Fruit fly (Drosophila melanogaster) whole organism, embryonic: Measurements from ENCODE around the gene RhoGDI.

Experiments used
- C15 ChIP-seq: fragments of 200-800 bp; sonication (Bioruptor generic); IDR thresholded peaks from 3 replicates; pipeline ENCODE4 v1.3.6; 2022; ENCODE audit warnings: missing biosample characterization, missing genetic modification characterization
- CG10209 ChIP-seq: fragments of 200-800 bp; sonication (Bioruptor generic); optimal IDR thresholded peaks from 3 replicates; lab custom pipeline; 2017; ENCODE audit warnings: missing biosample characterization, mild to moderate bottlenecking, missing genetic modification characterization, missing genetic modification reagents
- CG12104 ChIP-seq: fragments of 200-800 bp; sonication (Bioruptor generic); optimal IDR thresholded peaks from 3 replicates; lab custom pipeline; 2016; ENCODE audit warnings: missing biosample characterization, missing genetic modification characterization
- CG13424 ChIP-seq: fragments of 200-800 bp; sonication (Bioruptor generic); optimal IDR thresholded peaks from 2 replicates; lab custom pipeline; 2019; ENCODE audit warnings: missing biosample characterization, mild to moderate bottlenecking, missing genetic modification characterization, moderate library complexity
- CG14667 ChIP-seq: fragments of 200-800 bp; sonication (Bioruptor generic); IDR thresholded peaks from 2 replicates; pipeline ENCODE4 v1.3.6; 2022; ENCODE audit warnings: missing biosample characterization, missing genetic modification characterization
- CG15514 ChIP-seq: fragments of 200-800 bp; sonication (Bioruptor generic); optimal IDR thresholded peaks from 3 replicates; lab custom pipeline; 2017; ENCODE audit warnings: missing biosample characterization, missing genetic modification characterization, mild to moderate bottlenecking, moderate library complexity, missing genetic modification reagents
- CG16863 ChIP-seq: fragments of 200-800 bp; sonication (Bioruptor generic); optimal IDR thresholded peaks from 3 replicates; lab custom pipeline; 2016; ENCODE audit warnings: missing biosample characterization, missing genetic modification characterization
- CG30403 ChIP-seq: fragments of 200-800 bp; sonication (Bioruptor generic); optimal IDR thresholded peaks from 3 replicates; lab custom pipeline; 2016; ENCODE audit warnings: missing biosample characterization, missing genetic modification characterization
- CG32772 ChIP-seq: fragments of 200-800 bp; sonication (Bioruptor generic); IDR thresholded peaks from 2 replicates; pipeline ENCODE4 v1.3.6; 2022; ENCODE audit warnings: missing biosample characterization, missing genetic modification characterization
- CG33557 ChIP-seq: fragments of 200-800 bp; sonication (Bioruptor generic); optimal IDR thresholded peaks from 2 replicates; lab custom pipeline; 2019; ENCODE audit warnings: missing biosample characterization, mild to moderate bottlenecking, missing genetic modification characterization, moderate library complexity
- CG34422 ChIP-seq: fragments of 200-800 bp; sonication (Bioruptor generic); IDR thresholded peaks from 3 replicates; pipeline ENCODE4 v1.3.6; 2022; ENCODE audit warnings: missing biosample characterization, missing genetic modification characterization
- CG4730 ChIP-seq: fragments of 200-800 bp; sonication (Bioruptor generic); IDR thresholded peaks from 2 replicates; pipeline ENCODE4 v1.3.6; 2022; ENCODE audit warnings: missing biosample characterization, missing genetic modification characterization
- CG4854 ChIP-seq: fragments of 200-800 bp; sonication (Bioruptor generic); optimal IDR thresholded peaks from 2 replicates; lab custom pipeline; 2016; ENCODE audit warnings: missing biosample characterization, missing genetic modification characterization, inconsistent platforms
- CG5180 ChIP-seq: fragments of 200-800 bp; sonication (Bioruptor generic); optimal IDR thresholded peaks from 3 replicates; lab custom pipeline; 2017; ENCODE audit warnings: missing biosample characterization, missing genetic modification characterization, mild to moderate bottlenecking, moderate library complexity, missing genetic modification reagents
- CG6689 ChIP-seq: fragments of 200-800 bp; sonication (Bioruptor generic); IDR thresholded peaks from 2 replicates; pipeline ENCODE4 v1.3.6; 2022; ENCODE audit warnings: missing biosample characterization, missing genetic modification characterization
- CG6813 ChIP-seq: fragments of 200-800 bp; sonication (Bioruptor generic); optimal IDR thresholded peaks from 2 replicates; lab custom pipeline; 2017; ENCODE audit warnings: missing biosample characterization, missing genetic modification characterization, mild to moderate bottlenecking, moderate library complexity, missing genetic modification reagents
- CG7745 ChIP-seq: fragments of 200-800 bp; sonication (Bioruptor generic); optimal IDR thresholded peaks from 2 replicates; lab custom pipeline; 2018; ENCODE audit warnings: missing biosample characterization, mild to moderate bottlenecking, missing genetic modification characterization, moderate library complexity
- CG7963 ChIP-seq: fragments of 200-800 bp; sonication (Bioruptor generic); IDR thresholded peaks from 3 replicates; pipeline ENCODE4 v1.3.6; 2022; ENCODE audit warnings: missing biosample characterization, missing genetic modification characterization; ENCODE audit not compliant: partially characterized antibody
- CG8290 ChIP-seq, 3 experiments: fragments of 200-800 bp; sonication (Bioruptor generic); optimal IDR thresholded peaks; 2 replicates each; lab custom pipeline; 2016 to 2019; ENCODE audit warnings: missing biosample characterization in 3 of 3, missing genetic modification characterization in 3 of 3, mild to moderate bottlenecking in 2 of 3, moderate library complexity in 1 of 3
- CG8924 ChIP-seq: fragments of 200-800 bp; optimal IDR thresholded peaks from 3 replicates; lab custom pipeline; 2019; ENCODE audit warnings: missing biosample characterization, mild to moderate bottlenecking, missing genetic modification characterization, moderate library complexity
- CG8944 ChIP-seq: fragments of 200-800 bp; sonication (Bioruptor generic); optimal IDR thresholded peaks from 3 replicates; lab custom pipeline; 2016; ENCODE audit warnings: missing biosample characterization, missing genetic modification characterization
- ERR ChIP-seq: fragments of 200-800 bp; sonication (Bioruptor generic); optimal IDR thresholded peaks from 2 replicates; lab custom pipeline; 2016; ENCODE audit warnings: missing biosample characterization, missing genetic modification characterization
- Gsc ChIP-seq: fragments of 200-800 bp; sonication (Bioruptor generic); IDR thresholded peaks from 2 replicates; pipeline ENCODE4 v1.3.6; 2022; ENCODE audit warnings: missing biosample characterization, missing genetic modification characterization
- H15 ChIP-seq: fragments of 200-800 bp; sonication (Bioruptor generic); IDR thresholded peaks from 3 replicates; pipeline ENCODE4 v1.3.6; 2022; ENCODE audit warnings: missing biosample characterization, missing genetic modification characterization
- MBD-R2 ChIP-seq: fragments of 200-800 bp; sonication (Bioruptor generic); IDR thresholded peaks from 2 replicates; pipeline ENCODE4 v1.3.6; 2022; ENCODE audit warnings: missing biosample characterization, missing genetic modification characterization
- MESR4 ChIP-seq: fragments of 200-800 bp; sonication (Bioruptor generic); optimal IDR thresholded peaks from 2 replicates; lab custom pipeline; 2018; ENCODE audit warnings: missing biosample characterization, mild to moderate bottlenecking, missing genetic modification characterization, moderate library complexity
- NC2β ChIP-seq: fragments of 200-800 bp; sonication (Bioruptor generic); optimal IDR thresholded peaks from 2 replicates; lab custom pipeline; 2016; ENCODE audit warnings: missing biosample characterization, missing genetic modification characterization
- NK7.1 ChIP-seq: fragments of 200-800 bp; sonication (Bioruptor generic); optimal IDR thresholded peaks from 3 replicates; lab custom pipeline; 2016; ENCODE audit warnings: missing biosample characterization, missing genetic modification characterization
- Nf-YC ChIP-seq: fragments of 200-800 bp; optimal IDR thresholded peaks from 3 replicates; lab custom pipeline; 2019; ENCODE audit warnings: missing biosample characterization, mild to moderate bottlenecking, missing genetic modification characterization, moderate library complexity
- Poxn ChIP-seq: fragments of 200-800 bp; sonication (Bioruptor generic); IDR thresholded peaks from 2 replicates; pipeline ENCODE4 v1.3.6; 2022; ENCODE audit warnings: missing biosample characterization, missing genetic modification characterization
- Ptx1 ChIP-seq: fragments of 200-800 bp; sonication (Bioruptor generic); IDR thresholded peaks from 2 replicates; pipeline ENCODE4 v1.3.6; 2022; ENCODE audit warnings: missing biosample characterization, missing genetic modification characterization
- Rfx ChIP-seq: fragments of 200-800 bp; sonication (Bioruptor generic); IDR thresholded peaks from 2 replicates; pipeline ENCODE4 v1.3.6; 2022; ENCODE audit warnings: missing biosample characterization, missing genetic modification characterization
- Taf1 ChIP-seq: fragments of 200-800 bp; sonication (Bioruptor generic); IDR thresholded peaks from 2 replicates; pipeline ENCODE4 v1.3.6; 2022; ENCODE audit warnings: missing biosample characterization, missing genetic modification characterization
- az2 ChIP-seq: fragments of 200-800 bp; sonication (Bioruptor generic); optimal IDR thresholded peaks from 3 replicates; lab custom pipeline; 2016; ENCODE audit warnings: missing biosample characterization, missing genetic modification characterization
- bowl ChIP-seq: fragments of 200-800 bp; sonication (Bioruptor generic); IDR thresholded peaks from 2 replicates; pipeline ENCODE4 v1.3.6; 2022; ENCODE audit warnings: missing biosample characterization, missing genetic modification characterization
- dan ChIP-seq: fragments of 200-800 bp; sonication (Bioruptor generic); IDR thresholded peaks from 2 replicates; pipeline ENCODE4 v1.3.6; 2022; ENCODE audit warnings: missing biosample characterization, missing genetic modification characterization
- eve ChIP-seq, 2 experiments: fragments of >200 bp; optimal IDR thresholded peaks; 2 replicates each; lab custom pipeline; 2017; ENCODE audit warnings: missing biosample characterization in 2 of 2, missing genetic modification characterization in 2 of 2
- ewg ChIP-seq: fragments of 200-800 bp; sonication (Bioruptor generic); optimal IDR thresholded peaks from 3 replicates; lab custom pipeline; 2017; ENCODE audit warnings: mild to moderate bottlenecking, missing biosample characterization, missing genetic modification reagents, missing genetic modification characterization
- gro ChIP-seq: fragments of 200-800 bp; sonication (Bioruptor generic); optimal IDR thresholded peaks from 2 replicates; lab custom pipeline; 2016; ENCODE audit warnings: missing biosample characterization, missing genetic modification characterization
- her ChIP-seq: fragments of 200-800 bp; sonication (Bioruptor generic); optimal IDR thresholded peaks from 2 replicates; lab custom pipeline; 2016; ENCODE audit warnings: missing biosample characterization, missing genetic modification characterization
- kah ChIP-seq: fragments of 200-800 bp; sonication (Bioruptor generic); optimal IDR thresholded peaks from 2 replicates; lab custom pipeline; 2018; ENCODE audit warnings: missing biosample characterization, mild to moderate bottlenecking, missing genetic modification characterization
- ken ChIP-seq: fragments of 200-800 bp; sonication (Bioruptor generic); IDR thresholded peaks from 3 replicates; pipeline ENCODE4 v1.3.6; 2022; ENCODE audit warnings: missing biosample characterization, missing genetic modification characterization
- lola ChIP-seq, 3 experiments: fragments of >200 bp in 2 of 3; fragments of 200-800 bp in 1 of 3; sonication (Bioruptor generic) in 1 of 3; optimal IDR thresholded peaks; 2 replicates each; lab custom pipeline; 2017 to 2019; ENCODE audit warnings: missing biosample characterization in 3 of 3, missing genetic modification characterization in 3 of 3, mild to moderate bottlenecking in 1 of 3, moderate library complexity in 1 of 3
- luna ChIP-seq: fragments of 200-800 bp; sonication (Bioruptor generic); optimal IDR thresholded peaks from 2 replicates; lab custom pipeline; 2016; ENCODE audit warnings: missing biosample characterization, missing genetic modification characterization
- pb ChIP-seq: fragments of 200-800 bp; sonication (Bioruptor generic); optimal IDR thresholded peaks from 3 replicates; lab custom pipeline; 2016; ENCODE audit warnings: missing biosample characterization, missing genetic modification characterization
- schlank ChIP-seq: fragments of 200-800 bp; sonication (Bioruptor generic); optimal IDR thresholded peaks from 2 replicates; lab custom pipeline; 2018; ENCODE audit warnings: missing biosample characterization, mild to moderate bottlenecking, missing genetic modification characterization
- sens-2 ChIP-seq: fragments of 200-800 bp; sonication (Bioruptor generic); IDR thresholded peaks from 2 replicates; pipeline ENCODE4 v1.3.6; 2022; ENCODE audit warnings: missing biosample characterization, missing genetic modification characterization
- slou ChIP-seq: fragments of 200-800 bp; sonication (Bioruptor generic); optimal IDR thresholded peaks from 3 replicates; lab custom pipeline; 2016; ENCODE audit warnings: missing biosample characterization, missing genetic modification characterization
- ssp ChIP-seq: fragments of 200-800 bp; sonication (Bioruptor generic); IDR thresholded peaks from 2 replicates; pipeline ENCODE4 v1.3.6; 2022; ENCODE audit warnings: missing biosample characterization, missing genetic modification characterization
- stc ChIP-seq: fragments of 200-800 bp; sonication (Bioruptor generic); IDR thresholded peaks from 2 replicates; pipeline ENCODE4 v1.3.6; 2022; ENCODE audit warnings: missing biosample characterization, missing genetic modification characterization

The RhoGDI gene

dm6 chr3L:19928435-19929011 is at the start of gene RhoGDI, which contains the start of gene CG8004 (continued):
- TF ChIP-seq lola (GFP tag; optimal IDR thresholded peaks at IDR 0.05; lab: Kevin White, UChicago), result peak in 1 of 3 experiments; percentile 51
- no peak for TF ChIP-seq ewg
- TF ChIP-seq CG32772, result 0 out of 2 replicates have a peak, but pooled peaks have one; percentile 32
- TF ChIP-seq H15 (GFP tag; lab: Robert Waterston, UW), result no peak
- TF ChIP-seq Nf-YC, result peak; percentile 53
- TF ChIP-seq az2, result peak; percentile 63
- 0 out of 2 replicates have a peak, but pooled peaks have one; percentile 25 for TF ChIP-seq CG4730
- peak; percentile 56; the same call in 1 of the 2 replicates for TF ChIP-seq CG6689
- no peak for TF ChIP-seq kah (GFP tag; lab: Kevin White, UChicago)
- TF ChIP-seq CG15514, result peak; percentile 83
- TF ChIP-seq CG6813 (GFP tag; lab: Kevin White, UChicago), result no peak
- peak; percentile 2 for TF ChIP-seq pb (GFP tag; lab: Kevin White, UChicago)
- TF ChIP-seq CG12104 (GFP tag; lab: Kevin White, UChicago), result peak; percentile 21
- peak; percentile 36 for TF ChIP-seq her (GFP tag; lab: Kevin White, UChicago)
- TF ChIP-seq CG34422 (GFP tag; lab: Robert Waterston, UW), result no peak
- no peak for TF ChIP-seq slou (GFP tag; lab: Kevin White, UChicago)
- TF ChIP-seq CG5180, result no peak
- TF ChIP-seq CG4854 (GFP tag; lab: Kevin White, UChicago), result peak; percentile 41
- TF ChIP-seq CG33557 (GFP tag; lab: Kevin White, UChicago), result no peak
- no peak for TF ChIP-seq dan
- no peak for TF ChIP-seq CG7963 (GFP tag; lab: Robert Waterston, UW)
- peak; percentile 66 for TF ChIP-seq CG16863
- peak; percentile 45 for TF ChIP-seq CG8944
- peak; percentile 86 for TF ChIP-seq CG8924 (tag; lab: Kevin White, UChicago)
- TF ChIP-seq CG10209 (GFP tag; lab: Kevin White, UChicago), result peak; percentile 39
- TF ChIP-seq MESR4, result peak; percentile 36
- TF ChIP-seq Taf1 (GFP tag; lab: Robert Waterston, UW), result peak; percentile 9; the same call in 1 of the 2 replicates
- no peak for TF ChIP-seq sens-2
- TF ChIP-seq CG30403 (GFP tag; lab: Kevin White, UChicago), result peak; percentile 77
- no peak for TF ChIP-seq eve (GFP tag; optimal IDR thresholded peaks at IDR 0.05; lab: Kevin White, UChicago)
- TF ChIP-seq CG7745 (tag; lab: Kevin White, UChicago), result no peak
- peak; percentile 62 for TF ChIP-seq Ptx1 (GFP tag; lab: Robert Waterston, UW)
- peak; percentile 39 for TF ChIP-seq CG8290 (GFP tag; optimal IDR thresholded peaks at IDR 0.05; lab: Kevin White, UChicago)
- peak in 1 of 2 experiments; percentile 30 for TF ChIP-seq CG8290 (tag; optimal IDR thresholded peaks at IDR 0.05; lab: Kevin White, UChicago)
- TF ChIP-seq bowl (GFP tag; lab: Robert Waterston, UW), result no peak
- no peak for TF ChIP-seq luna (GFP tag; lab: Kevin White, UChicago)
- peak; percentile 85 for TF ChIP-seq MBD-R2
- 0 out of 2 replicates have a peak, but pooled peaks have one; percentile 19 for TF ChIP-seq stc (GFP tag; lab: Robert Waterston, UW)
- peak; percentile 67; the same call in 1 of the 3 replicates for TF ChIP-seq ken (GFP tag; lab: Robert Waterston, UW)
- TF ChIP-seq CG13424 (tag; lab: Kevin White, UChicago), result peak; percentile 74
- peak; percentile 67 for TF ChIP-seq NC2β (GFP tag; lab: Kevin White, UChicago)
- no peak for TF ChIP-seq Poxn (GFP tag; lab: Robert Waterston, UW)
- TF ChIP-seq CG14667, result 0 out of 2 replicates have a peak, but pooled peaks have one; percentile 14
- TF ChIP-seq ssp (GFP tag; lab: Robert Waterston, UW), result peak; percentile 88
- peak; percentile 20 for TF ChIP-seq ERR (GFP tag; lab: Kevin White, UChicago)
- TF ChIP-seq NK7.1 (GFP tag; lab: Kevin White, UChicago), result no peak
- TF ChIP-seq schlank (tag; lab: Kevin White, UChicago), result no peak
- TF ChIP-seq C15 (GFP tag; lab: Robert Waterston, UW), result 0 out of 3 replicates have a peak, but pooled peaks have one; percentile 19
- TF ChIP-seq Gsc (GFP tag; lab: Robert Waterston, UW), result no peak
- TF ChIP-seq Rfx (GFP tag; lab: Robert Waterston, UW), result peak; percentile 72
- TF ChIP-seq gro, result peak; percentile 62
